Worm (Caenorhabditis elegans) whole organism, mixed stage, embryonic: ENCODE results near the gene srsx-6.

Experiments used
- bed-3 ChIP-seq: fragments of 200-800 bp; sonication (Bioruptor generic); optimal IDR thresholded peaks from 3 replicates; lab custom pipeline; 2018; ENCODE audit warnings: mild to moderate bottlenecking, missing genetic modification characterization, moderate library complexity, missing compliant biosample characterization
- blmp-1 ChIP-seq: fragments of 150-350 bp; optimal IDR thresholded peaks from 2 replicates; lab custom pipeline; 2014; ENCODE audit warnings: missing biosample characterization, missing genetic modification characterization
- ceh-39 ChIP-seq: fragments of 150-350 bp; optimal IDR thresholded peaks from 2 replicates; lab custom pipeline; 2014; ENCODE audit warnings: missing biosample characterization, missing genetic modification characterization
- ceh-43 ChIP-seq: fragments of 200-800 bp; sonication (Bioruptor generic); optimal IDR thresholded peaks from 2 replicates; lab custom pipeline; 2018; ENCODE audit warnings: mild to moderate bottlenecking, missing genetic modification characterization, moderate library complexity, missing compliant biosample characterization
- ceh-83 ChIP-seq: fragments of 200-800 bp; sonication (Bioruptor generic); optimal IDR thresholded peaks from 2 replicates; lab custom pipeline; 2018; ENCODE audit warnings: mild to moderate bottlenecking, missing genetic modification characterization, missing compliant biosample characterization
- ces-1 ChIP-seq: fragments of 150-350 bp; optimal IDR thresholded peaks from 2 replicates; lab custom pipeline; 2014; ENCODE audit warnings: missing biosample characterization, missing genetic modification reagents, missing genetic modification characterization
- cnd-1 ChIP-seq: fragments of 200-800 bp; sonication (Bioruptor generic); optimal IDR thresholded peaks from 2 replicates; lab custom pipeline; 2018; ENCODE audit warnings: mild to moderate bottlenecking, missing genetic modification characterization, missing compliant biosample characterization
- drap-1 ChIP-seq: fragments of 200-800 bp; sonication (Bioruptor generic); optimal IDR thresholded peaks from 3 replicates; lab custom pipeline; 2018; ENCODE audit warnings: mild to moderate bottlenecking, missing genetic modification characterization, missing compliant biosample characterization
- elt-1 ChIP-seq: sonication (generic microtip); optimal IDR thresholded peaks from 2 replicates; lab custom pipeline; 2017; ENCODE audit warnings: missing genetic modification characterization, mild to moderate bottlenecking, missing compliant biosample characterization, antibody characterized with exemption, moderate library complexity, borderline replicate concordance; ENCODE audit not compliant: insufficient read depth
- elt-3 ChIP-seq: fragments of 150-350 bp; optimal IDR thresholded peaks from 2 replicates; lab custom pipeline; 2014; ENCODE audit warnings: missing biosample characterization, missing genetic modification characterization
- flh-1 ChIP-seq: fragments of 200-800 bp; sonication (Bioruptor generic); optimal IDR thresholded peaks from 2 replicates; lab custom pipeline; 2018; ENCODE audit warnings: mild to moderate bottlenecking, missing genetic modification characterization, moderate library complexity, missing compliant biosample characterization
- ham-2 ChIP-seq: fragments of 200-800 bp; sonication (Bioruptor generic); optimal IDR thresholded peaks from 2 replicates; lab custom pipeline; 2018; ENCODE audit warnings: mild to moderate bottlenecking, missing genetic modification characterization, missing compliant biosample characterization
- hlh-1 ChIP-seq: fragments of 150-350 bp; optimal IDR thresholded peaks from 2 replicates; lab custom pipeline; 2014; ENCODE audit warnings: missing biosample characterization, missing genetic modification reagents, missing genetic modification characterization
- lin-13 ChIP-seq: fragments of 150-350 bp; optimal IDR thresholded peaks from 2 replicates; lab custom pipeline; 2014; ENCODE audit warnings: missing biosample characterization, missing genetic modification characterization
- lin-32 ChIP-seq: fragments of 200-800 bp; sonication (Bioruptor generic); optimal IDR thresholded peaks from 2 replicates; lab custom pipeline; 2018; ENCODE audit warnings: mild to moderate bottlenecking, missing genetic modification characterization, missing compliant biosample characterization
- lsy-2 ChIP-seq: fragments of 150-350 bp; optimal IDR thresholded peaks from 2 replicates; lab custom pipeline; 2014; ENCODE audit warnings: missing biosample characterization, missing genetic modification characterization
- mab-5 ChIP-seq: fragments of 150-350 bp; optimal IDR thresholded peaks from 2 replicates; lab custom pipeline; 2014; ENCODE audit warnings: missing biosample characterization, missing genetic modification characterization
- mep-1 ChIP-seq: fragments of 150-350 bp; optimal IDR thresholded peaks from 2 replicates; lab custom pipeline; 2017; ENCODE audit warnings: missing biosample characterization, missing genetic modification reagents, missing genetic modification characterization, inconsistent platforms
- nhr-12 ChIP-seq: fragments of 150-350 bp; optimal IDR thresholded peaks from 2 replicates; lab custom pipeline; 2014; ENCODE audit warnings: missing biosample characterization, missing genetic modification characterization
- nhr-237 ChIP-seq: fragments of 150-350 bp; optimal IDR thresholded peaks from 2 replicates; lab custom pipeline; 2014; ENCODE audit warnings: missing biosample characterization, missing genetic modification characterization
- nhr-76 ChIP-seq: sonication (generic microtip); optimal IDR thresholded peaks from 2 replicates; lab custom pipeline; 2017; ENCODE audit warnings: missing biosample characterization, missing genetic modification characterization
- pha-4 ChIP-seq: fragments of 150-350 bp; optimal IDR thresholded peaks from 2 replicates; lab custom pipeline; 2018; ENCODE audit warnings: missing biosample characterization, missing genetic modification reagents, missing genetic modification characterization
- sem-2 ChIP-seq: fragments of 200-800 bp; sonication (Bioruptor generic); optimal IDR thresholded peaks from 2 replicates; lab custom pipeline; 2018; ENCODE audit warnings: mild to moderate bottlenecking, missing genetic modification characterization, missing compliant biosample characterization
- snpc-4 ChIP-seq: fragments of 150-350 bp; optimal IDR thresholded peaks from 2 replicates; lab custom pipeline; 2014; ENCODE audit warnings: missing biosample characterization, missing genetic modification characterization
- unc-120 ChIP-seq: sonication (generic microtip); optimal IDR thresholded peaks from 2 replicates; lab custom pipeline; 2017; ENCODE audit warnings: missing genetic modification characterization, missing compliant biosample characterization; ENCODE audit not compliant: poor library complexity, severe bottlenecking
- unc-39 ChIP-seq: fragments of 150-350 bp; optimal IDR thresholded peaks from 2 replicates; lab custom pipeline; 2014; ENCODE audit warnings: missing biosample characterization, missing genetic modification characterization
- unc-62 ChIP-seq: fragments of 150-350 bp; optimal IDR thresholded peaks from 2 replicates; lab custom pipeline; 2014; ENCODE audit warnings: missing biosample characterization, missing genetic modification reagents, missing genetic modification characterization
- zip-8 ChIP-seq: fragments of 150-350 bp; optimal IDR thresholded peaks from 2 replicates; lab custom pipeline; 2014; ENCODE audit warnings: missing biosample characterization, missing genetic modification characterization
- ztf-11 ChIP-seq: fragments of 150-350 bp; optimal IDR thresholded peaks from 2 replicates; lab custom pipeline; 2014; ENCODE audit warnings: missing biosample characterization, missing genetic modification characterization

Gene srsx-6

DNA sequence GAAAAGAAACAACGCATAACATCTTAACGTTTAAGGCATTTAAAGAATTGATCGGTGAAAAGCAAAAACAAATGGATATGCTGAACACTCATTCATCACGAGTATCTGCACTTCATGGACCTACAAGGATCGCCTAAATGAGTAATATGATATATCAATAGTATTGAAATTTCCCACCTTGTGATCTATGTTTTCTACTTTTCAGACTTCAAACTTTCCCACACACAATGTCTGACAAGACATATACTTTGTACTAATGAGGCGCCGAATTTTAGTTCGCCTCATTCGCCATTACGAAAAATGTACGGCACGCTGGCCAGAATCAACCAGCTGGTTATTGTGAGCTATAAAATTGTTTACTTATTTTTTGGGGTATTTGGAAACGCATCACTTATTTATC lies at the start of gene srsx-6:
TSS of gene srsx-6 (plus strand) at position 301 of the 400 bp plus-strand sequence.
- TF ChIP-seq sem-2 (GFP tag; lab: Kevin White, UChicago) = no peak
- no peak for TF ChIP-seq bed-3 (GFP tag; lab: Kevin White, UChicago)
- TF ChIP-seq snpc-4 (tag; lab: Kevin White, UChicago) = no peak

- TF ChIP-seq bed-3 (GFP tag; lab: Kevin White, UChicago) (no peak), ham-2 (GFP tag; lab: Kevin White, UChicago) (no peak), zip-8 (no peak), lin-13 (tag; lab: Kevin White, UChicago) (no peak), cnd-1 (tag; lab: Kevin White, UChicago) (no peak)
These were observed 48.4 kb upstream of the srsx-6 start, which contains the start of gene F40A3.2 for ce11 chrV:7878411-7878964. TSS of gene F40A3.2 (plus strand) at chrV:7878914.

DNA sequence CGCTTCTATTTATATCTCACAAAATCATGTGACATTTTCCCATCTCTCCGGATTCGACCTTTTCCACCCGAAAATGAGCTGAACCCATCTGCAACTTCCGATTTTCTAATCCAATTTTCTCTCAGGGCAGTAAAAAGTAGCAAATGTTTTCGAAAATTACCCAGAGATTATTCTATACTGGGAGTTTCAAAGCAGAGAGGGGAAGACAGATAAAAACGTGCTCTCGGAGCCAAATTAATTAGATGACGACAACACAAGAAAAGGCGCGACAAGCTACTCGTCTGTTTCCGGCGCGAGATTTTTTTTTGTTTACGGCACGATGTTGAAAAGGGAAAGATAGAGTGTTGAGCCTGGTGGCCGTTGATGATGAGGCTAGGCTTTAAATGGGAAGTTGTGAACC lies 42.4 kb upstream of the srsx-6 start:
- TF ChIP-seq ces-1 (GFP tag; lab: Kevin White, UChicago) (peak; percentile 27), drap-1 (GFP tag; lab: Kevin White, UChicago) (no peak)

DNA sequence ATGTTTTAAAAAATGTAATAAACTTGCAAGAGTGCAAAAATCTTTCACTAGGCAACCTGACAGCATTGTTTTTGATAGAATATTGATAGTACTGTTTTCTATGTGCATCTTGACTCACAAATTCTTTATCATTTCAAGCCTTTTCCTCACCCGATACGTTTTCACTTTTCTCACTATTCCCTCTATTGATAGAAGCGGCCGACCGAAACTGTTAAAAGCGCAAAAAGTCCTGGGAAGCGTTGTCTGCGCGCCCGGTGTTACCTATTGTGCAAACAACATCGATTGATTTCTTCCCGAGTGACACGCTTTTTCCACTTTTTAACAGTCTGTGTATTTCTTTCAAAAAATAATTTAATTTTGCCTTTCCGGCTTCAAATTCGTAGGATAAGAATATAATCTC lies 38.8 kb upstream of the srsx-6 start:
- TF ChIP-seq elt-3 (tag; lab: Kevin White, UChicago) = no peak

DNA sequence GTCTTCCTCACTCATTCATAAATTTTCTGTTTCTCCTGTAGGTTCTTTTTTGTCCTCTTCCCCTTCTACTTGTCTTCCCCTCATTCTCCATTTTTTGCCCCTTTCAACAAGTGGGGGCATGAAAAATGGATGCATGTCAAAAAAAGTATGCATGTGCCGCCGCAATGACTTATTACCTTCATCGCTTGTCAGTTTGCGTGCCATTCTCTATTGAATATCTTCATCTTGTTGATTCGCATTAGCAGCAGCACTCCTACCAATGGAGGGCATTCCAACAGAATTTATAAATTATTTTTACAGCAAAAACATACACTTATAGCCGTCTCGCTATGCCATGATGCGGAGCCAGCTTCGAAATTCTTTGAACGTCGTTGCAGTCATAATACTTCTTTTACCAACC lies 35.7 kb upstream of the srsx-6 start, which contains the start of gene F40A3.1:
TSS of gene F40A3.1 (plus strand) at position 301 of the 400 bp plus-strand sequence.
- TF ChIP-seq elt-1 (no peak), unc-39 (tag; lab: Kevin White, UChicago) (no peak), ztf-11 (tag; lab: Kevin White, UChicago) (no peak), mab-5 (tag; lab: Kevin White, UChicago) (no peak), unc-120 (tag; lab: Kevin White, UChicago) (no peak), flh-1 (GFP tag; lab: Kevin White, UChicago) (no peak), ces-1 (GFP tag; lab: Kevin White, UChicago) (no peak), pha-4 (tag; lab: Kevin White, UChicago) (no peak), ham-2 (GFP tag; lab: Kevin White, UChicago) (no peak), nhr-12 (tag; lab: Kevin White, UChicago) (no peak), snpc-4 (tag; lab: Kevin White, UChicago) (no peak), bed-3 (GFP tag; lab: Kevin White, UChicago) (no peak), nhr-237 (tag; lab: Kevin White, UChicago) (no peak), ceh-39 (tag; lab: Kevin White, UChicago) (no peak), unc-62 (GFP tag; lab: Kevin White, UChicago) (no peak), hlh-1 (no peak), lin-32 (no peak), cnd-1 (tag; lab: Kevin White, UChicago) (no peak), ceh-83 (no peak), nhr-76 (no peak)

ce11 chrV:7893812-7894381 lies 33.0 kb upstream of the srsx-6 start, which contains the start of gene F40A3.6:
TSS of gene F40A3.6 (minus strand) at chrV:7893862.
- peak; percentile 18 for TF ChIP-seq unc-120 (tag; lab: Kevin White, UChicago)
- TF ChIP-seq mab-5 (tag; lab: Kevin White, UChicago) = no peak

DNA sequence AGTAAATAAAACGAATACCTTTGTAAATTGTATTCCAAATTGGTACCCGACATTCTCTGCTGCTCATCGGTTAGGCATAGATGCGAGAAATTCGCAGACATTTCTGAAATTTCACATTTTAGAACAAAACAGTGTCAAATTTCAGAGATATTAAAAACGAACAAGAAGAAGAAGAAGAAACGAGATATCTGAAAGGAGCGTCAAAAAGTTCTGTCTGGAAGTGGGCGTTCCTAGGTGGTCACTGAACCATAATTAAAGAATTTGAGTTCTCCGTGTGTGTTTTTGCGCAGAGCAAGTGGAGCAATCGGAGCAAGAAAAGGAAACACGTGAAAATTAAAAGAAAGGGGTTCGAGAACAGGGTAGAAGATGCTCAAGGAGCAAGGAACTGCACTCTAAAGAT lies 27.1 kb upstream of the srsx-6 start, which contains the start of gene F40A3.7:
TSS of gene F40A3.7 (minus strand) at position 101 of the 400 bp plus-strand sequence.
- TF ChIP-seq zip-8 (no peak), ces-1 (GFP tag; lab: Kevin White, UChicago) (no peak), sem-2 (GFP tag; lab: Kevin White, UChicago) (no peak), ham-2 (GFP tag; lab: Kevin White, UChicago) (no peak), unc-62 (GFP tag; lab: Kevin White, UChicago) (no peak), mep-1 (no peak), blmp-1 (no peak), ceh-43 (GFP tag; lab: Kevin White, UChicago) (no peak), lsy-2 (no peak), elt-3 (tag; lab: Kevin White, UChicago) (no peak)
